Fruit fly (Drosophila melanogaster) whole organism, embryonic: ENCODE results near the gene CG31098.

Experiments used
- CG10274 ChIP-seq: fragments of 200-800 bp; sonication (Bioruptor generic); optimal IDR thresholded peaks from 3 replicates; lab custom pipeline; 2017; ENCODE audit warnings: missing biosample characterization, mild to moderate bottlenecking, missing genetic modification characterization
- CG10366 ChIP-seq: fragments of 200-800 bp; sonication (Bioruptor generic); IDR thresholded peaks from 2 replicates; pipeline ENCODE4 v1.3.6; 2022; ENCODE audit warnings: missing biosample characterization, missing genetic modification characterization
- CG10431 ChIP-seq: fragments of 200-800 bp; sonication (Bioruptor generic); optimal IDR thresholded peaks from 3 replicates; lab custom pipeline; 2018; ENCODE audit warnings: missing biosample characterization, mild to moderate bottlenecking, missing genetic modification characterization
- CG12391 ChIP-seq: fragments of 200-800 bp; sonication (Bioruptor generic); optimal IDR thresholded peaks from 3 replicates; lab custom pipeline; 2018; ENCODE audit warnings: missing biosample characterization, mild to moderate bottlenecking, missing genetic modification characterization, moderate library complexity
- CG12659 ChIP-seq: fragments of 200-800 bp; sonication (Bioruptor generic); optimal IDR thresholded peaks from 3 replicates; lab custom pipeline; 2017; ENCODE audit warnings: mild to moderate bottlenecking, missing biosample characterization, missing genetic modification reagents, missing genetic modification characterization
- CG13287 ChIP-seq: fragments of 200-800 bp; sonication (Bioruptor generic); IDR thresholded peaks from 2 replicates; pipeline ENCODE4 v1.3.6; 2022; ENCODE audit warnings: missing biosample characterization, missing genetic modification characterization; ENCODE audit not compliant: partially characterized antibody
- CG13624 ChIP-seq: fragments of 200-800 bp; sonication (Bioruptor generic); optimal IDR thresholded peaks from 2 replicates; lab custom pipeline; 2016; ENCODE audit warnings: missing biosample characterization, missing genetic modification characterization
- CG14050 ChIP-seq: fragments of 200-800 bp; sonication (Bioruptor generic); IDR thresholded peaks from 3 replicates; pipeline ENCODE4 v1.3.6; 2022; ENCODE audit warnings: missing biosample characterization, missing genetic modification characterization
- CG14860 ChIP-seq: fragments of 200-800 bp; sonication (Bioruptor generic); IDR thresholded peaks from 3 replicates; pipeline ENCODE4 v1.3.6; 2022; ENCODE audit warnings: missing biosample characterization, missing genetic modification characterization; ENCODE audit not compliant: partially characterized antibody
- CG17829 ChIP-seq: fragments of 200-800 bp; optimal IDR thresholded peaks from 2 replicates; lab custom pipeline; 2019; ENCODE audit warnings: missing biosample characterization, mild to moderate bottlenecking, missing genetic modification characterization, moderate library complexity
- CG17912 ChIP-seq: fragments of 200-800 bp; sonication (Bioruptor generic); optimal IDR thresholded peaks from 2 replicates; lab custom pipeline; 2018; ENCODE audit warnings: missing biosample characterization, mild to moderate bottlenecking, missing genetic modification characterization
- CG2120 ChIP-seq: fragments of 200-800 bp; sonication (Bioruptor generic); optimal IDR thresholded peaks from 3 replicates; lab custom pipeline; 2016; ENCODE audit warnings: missing biosample characterization, missing genetic modification characterization
- CG2889 ChIP-seq: fragments of 200-800 bp; sonication (Bioruptor generic); IDR thresholded peaks from 3 replicates; pipeline ENCODE4 v1.3.6; 2022; ENCODE audit warnings: missing biosample characterization, missing genetic modification characterization
- CG30020 ChIP-seq: fragments of 200-800 bp; optimal IDR thresholded peaks from 2 replicates; lab custom pipeline; 2019; ENCODE audit warnings: missing biosample characterization, mild to moderate bottlenecking, missing genetic modification characterization, moderate library complexity
- CG5245 ChIP-seq: fragments of 200-800 bp; sonication (Bioruptor generic); optimal IDR thresholded peaks from 3 replicates; lab custom pipeline; 2016; ENCODE audit warnings: missing biosample characterization, missing genetic modification characterization
- CG5953 ChIP-seq: fragments of 200-800 bp; sonication (Bioruptor generic); IDR thresholded peaks from 2 replicates; pipeline ENCODE4 v1.3.6; 2022; ENCODE audit warnings: missing biosample characterization, missing genetic modification characterization
- CG6813 ChIP-seq: fragments of 200-800 bp; sonication (Bioruptor generic); optimal IDR thresholded peaks from 2 replicates; lab custom pipeline; 2017; ENCODE audit warnings: missing biosample characterization, missing genetic modification characterization, mild to moderate bottlenecking, moderate library complexity, missing genetic modification reagents
- Camta ChIP-seq: fragments of 200-800 bp; sonication (Bioruptor generic); optimal IDR thresholded peaks from 2 replicates; lab custom pipeline; 2016; ENCODE audit warnings: missing biosample characterization, missing genetic modification characterization
- Dip3 ChIP-seq: fragments of 200-800 bp; sonication (Bioruptor generic); optimal IDR thresholded peaks from 3 replicates; lab custom pipeline; 2016; ENCODE audit warnings: missing biosample characterization, missing genetic modification characterization
- Drgx ChIP-seq: fragments of 200-800 bp; sonication (Bioruptor generic); IDR thresholded peaks from 2 replicates; pipeline ENCODE4 v1.3.6; 2022; ENCODE audit warnings: missing biosample characterization, missing genetic modification characterization
- Hr78 ChIP-seq, 2 experiments: fragments of 200-800 bp in 1 of 2; fragments of >200 bp in 1 of 2; sonication (Bioruptor generic) in 1 of 2; optimal IDR thresholded peaks; 2 replicates each; lab custom pipeline; 2017 to 2019; ENCODE audit warnings: missing biosample characterization in 2 of 2, missing genetic modification characterization in 2 of 2, mild to moderate bottlenecking in 1 of 2, moderate library complexity in 1 of 2
- Lim3 ChIP-seq: fragments of 200-800 bp; sonication (Bioruptor generic); IDR thresholded peaks from 2 replicates; pipeline ENCODE4 v1.3.6; 2022; ENCODE audit warnings: missing biosample characterization, missing genetic modification characterization
- Neu2 ChIP-seq: fragments of 200-800 bp; sonication (Bioruptor generic); optimal IDR thresholded peaks from 3 replicates; lab custom pipeline; 2016; ENCODE audit warnings: missing biosample characterization, missing genetic modification characterization, borderline replicate concordance
- Oli ChIP-seq: fragments of 200-800 bp; sonication (Bioruptor generic); optimal IDR thresholded peaks from 2 replicates; lab custom pipeline; 2018; ENCODE audit warnings: missing biosample characterization, mild to moderate bottlenecking, missing genetic modification characterization, moderate library complexity
- Sin3A ChIP-seq: fragments of >200 bp; optimal IDR thresholded peaks from 2 replicates; lab custom pipeline; 2018
- Sox100B ChIP-seq: fragments of 200-800 bp; sonication (Bioruptor generic); optimal IDR thresholded peaks from 3 replicates; lab custom pipeline; 2018; ENCODE audit warnings: missing biosample characterization, mild to moderate bottlenecking, missing genetic modification characterization
- btn ChIP-seq: fragments of 200-800 bp; sonication (Bioruptor generic); optimal IDR thresholded peaks from 2 replicates; lab custom pipeline; 2016; ENCODE audit warnings: missing biosample characterization, missing genetic modification characterization
- cato ChIP-seq: fragments of 200-800 bp; sonication (Bioruptor generic); optimal IDR thresholded peaks from 2 replicates; lab custom pipeline; 2016; ENCODE audit warnings: missing biosample characterization, missing genetic modification characterization, borderline replicate concordance
- cg ChIP-seq: fragments of 200-800 bp; sonication (Bioruptor generic); optimal IDR thresholded peaks from 3 replicates; lab custom pipeline; 2019; ENCODE audit warnings: missing biosample characterization, mild to moderate bottlenecking, missing genetic modification characterization, moderate library complexity
- chm ChIP-seq: fragments of 200-800 bp; sonication (Bioruptor generic); IDR thresholded peaks from 2 replicates; pipeline ENCODE4 v1.3.6; 2022; ENCODE audit warnings: missing biosample characterization, missing genetic modification characterization
- chn ChIP-seq: fragments of 200-800 bp; sonication (Bioruptor generic); optimal IDR thresholded peaks from 2 replicates; lab custom pipeline; 2016; ENCODE audit warnings: missing biosample characterization, missing genetic modification characterization
- corto ChIP-seq: fragments of 200-800 bp; sonication (Bioruptor generic); optimal IDR thresholded peaks from 2 replicates; lab custom pipeline; 2016; ENCODE audit warnings: missing biosample characterization, mild to moderate bottlenecking, missing genetic modification characterization, moderate library complexity
- danr ChIP-seq: fragments of 200-800 bp; sonication (Bioruptor generic); IDR thresholded peaks from 2 replicates; pipeline ENCODE4 v1.3.6; 2022; ENCODE audit warnings: missing biosample characterization, missing genetic modification characterization
- ems ChIP-seq: fragments of 200-800 bp; sonication (Bioruptor generic); optimal IDR thresholded peaks from 3 replicates; lab custom pipeline; 2016; ENCODE audit warnings: missing biosample characterization, missing genetic modification characterization
- en ChIP-seq: fragments of 200-800 bp; sonication (Bioruptor generic); optimal IDR thresholded peaks from 2 replicates; lab custom pipeline; 2016; ENCODE audit warnings: missing biosample characterization, missing genetic modification characterization
- hb ChIP-seq: fragments of 200-800 bp; sonication (Bioruptor generic); IDR thresholded peaks from 3 replicates; pipeline ENCODE4 v1.3.6; 2022; ENCODE audit warnings: missing biosample characterization, missing genetic modification characterization; ENCODE audit not compliant: partially characterized antibody
- nerfin-1 ChIP-seq: fragments of 200-800 bp; sonication (Bioruptor generic); optimal IDR thresholded peaks from 3 replicates; lab custom pipeline; 2019; ENCODE audit warnings: missing biosample characterization, mild to moderate bottlenecking, missing genetic modification characterization, moderate library complexity
- nerfin-2 ChIP-seq: fragments of 200-800 bp; sonication (Bioruptor generic); IDR thresholded peaks from 2 replicates; pipeline ENCODE4 v1.3.6; 2022; ENCODE audit warnings: missing biosample characterization, missing genetic modification characterization; ENCODE audit not compliant: partially characterized antibody
- org-1 ChIP-seq: fragments of 200-800 bp; sonication (Bioruptor generic); optimal IDR thresholded peaks from 2 replicates; lab custom pipeline; 2017; ENCODE audit warnings: missing biosample characterization, missing genetic modification characterization
- seq ChIP-seq: fragments of 200-800 bp; sonication (Bioruptor generic); IDR thresholded peaks from 2 replicates; pipeline ENCODE4 v1.3.6; 2022; ENCODE audit warnings: missing biosample characterization, missing genetic modification characterization
- shn ChIP-seq: fragments of 200-800 bp; sonication (Bioruptor generic); optimal IDR thresholded peaks from 3 replicates; lab custom pipeline; 2016; ENCODE audit warnings: missing biosample characterization, missing genetic modification characterization
- sim ChIP-seq: fragments of 200-800 bp; sonication (Bioruptor generic); IDR thresholded peaks from 2 replicates; pipeline ENCODE4 v1.3.6; 2022; ENCODE audit warnings: missing biosample characterization, missing genetic modification characterization
- slbo ChIP-seq: fragments of 200-800 bp; sonication (Bioruptor generic); IDR thresholded peaks from 2 replicates; pipeline ENCODE4 v1.3.6; 2022; ENCODE audit warnings: missing biosample characterization, missing genetic modification characterization
- sqz ChIP-seq: fragments of 200-800 bp; sonication (Bioruptor generic); optimal IDR thresholded peaks from 3 replicates; lab custom pipeline; 2018; ENCODE audit warnings: missing biosample characterization, mild to moderate bottlenecking, missing genetic modification characterization
- tll ChIP-seq, 2 experiments: fragments of 200-800 bp in 1 of 2; fragments of >200 bp in 1 of 2; sonication (Bioruptor generic) in 1 of 2; optimal IDR thresholded peaks; 2 replicates each; lab custom pipeline; 2017 to 2019; ENCODE audit warnings: missing biosample characterization in 2 of 2, missing genetic modification characterization in 2 of 2, mild to moderate bottlenecking in 1 of 2, moderate library complexity in 1 of 2
- zfh2 ChIP-seq: fragments of 200-800 bp; sonication (Bioruptor generic); optimal IDR thresholded peaks from 2 replicates; lab custom pipeline; 2016; ENCODE audit warnings: missing biosample characterization, missing genetic modification characterization

CG31098 gene

DNA sequence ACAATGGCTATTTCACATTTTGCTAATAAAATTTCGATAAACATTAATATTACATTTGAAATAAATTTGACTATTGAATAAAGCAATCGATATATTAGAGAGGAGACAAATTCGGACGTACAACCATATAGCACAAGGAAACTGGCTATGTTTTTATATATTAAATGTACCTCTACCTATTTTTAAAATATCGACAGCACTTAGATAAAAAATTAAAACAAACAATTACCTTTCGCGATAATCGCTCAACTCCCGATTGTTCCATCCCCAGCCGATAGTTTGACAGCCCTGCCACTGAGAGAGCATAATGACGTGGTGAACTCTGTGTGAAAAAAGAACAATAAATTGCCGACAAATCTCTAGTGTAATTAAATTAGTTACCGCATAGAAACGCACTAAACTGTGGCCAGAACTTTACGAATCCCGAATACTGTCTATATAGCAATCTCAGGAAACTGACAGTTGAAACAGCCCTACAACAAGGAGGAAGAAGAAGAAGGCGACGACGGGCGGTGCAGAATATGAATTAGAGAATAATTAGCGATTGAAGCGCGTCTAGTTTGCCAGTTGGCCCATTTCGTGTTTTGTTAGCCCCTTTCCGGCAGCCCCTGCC, 34.0 kb downstream of the CG31098 start, which contains the start of gene CG11857 (continued):
- TF ChIP-seq Sin3A (lab: Kevin White, UChicago): peak; percentile 47
- peak; percentile 99 for TF ChIP-seq CG2889 (GFP tag; lab: Robert Waterston, UW)
- peak; percentile 97 for TF ChIP-seq seq (GFP tag; lab: Robert Waterston, UW)
- peak; percentile 96 for TF ChIP-seq Drgx (GFP tag; lab: Robert Waterston, UW)
- TF ChIP-seq org-1 (GFP tag; lab: Kevin White, UChicago): peak; percentile 93
- TF ChIP-seq chn (GFP tag; lab: Kevin White, UChicago): peak; percentile 98
- TF ChIP-seq Lim3 (GFP tag; lab: Robert Waterston, UW): peak; percentile 95
- peak; percentile 97 for TF ChIP-seq Dip3 (GFP tag; lab: Kevin White, UChicago)
- TF ChIP-seq, all 482 proteins: peak for 461

DNA sequence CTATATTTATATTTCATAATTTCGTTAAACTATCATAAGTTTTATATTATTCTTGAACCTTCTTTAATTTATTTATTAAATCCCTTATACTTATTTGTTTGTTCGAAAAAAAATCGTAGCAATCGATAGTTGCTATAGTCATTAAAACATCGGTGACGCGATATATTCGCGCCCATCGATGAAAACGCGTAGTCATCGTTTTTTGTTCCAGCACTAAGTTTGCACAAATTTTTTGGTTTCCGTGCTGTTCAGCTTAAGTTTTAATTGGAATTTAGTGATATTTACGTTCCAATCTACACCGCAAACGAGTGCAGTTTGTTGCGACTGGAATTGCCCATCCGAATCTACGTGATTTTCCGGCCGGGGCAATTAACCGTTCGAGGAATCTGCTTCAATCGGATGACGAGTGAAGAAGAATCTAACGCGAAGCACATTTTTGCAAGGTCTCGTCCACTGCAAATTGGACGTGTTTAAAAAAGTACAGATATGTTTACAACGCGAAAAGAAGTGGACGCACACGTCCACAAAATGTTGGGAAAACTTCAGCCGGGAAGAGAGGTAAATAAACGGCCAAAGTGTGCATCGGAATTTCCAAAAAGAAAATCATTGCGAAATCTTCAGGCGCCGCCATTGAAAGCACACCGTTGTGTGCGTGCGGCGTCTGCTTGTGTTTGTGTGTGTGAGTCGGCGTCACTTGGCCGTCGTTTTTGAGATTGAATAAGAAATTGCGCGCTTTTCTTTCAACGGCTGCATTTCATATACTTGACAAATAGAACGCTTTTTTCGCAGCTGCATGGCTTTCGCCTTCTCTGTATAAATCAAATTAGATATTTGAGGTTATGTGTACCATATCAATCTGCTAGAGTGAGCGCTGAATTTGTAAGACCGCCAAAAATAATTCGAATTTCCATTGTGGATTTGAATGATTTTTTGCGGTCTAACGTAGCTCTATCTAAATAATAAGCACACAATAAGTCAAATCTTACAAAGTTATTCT, 43.3 kb downstream of the CG31098 start, which contains the start of gene Nup358:
Gene Nup358, plus strand, starts transcription at position 204 of the 997 bp plus-strand sequence.
- TF ChIP-seq CG5245 (no peak), Camta (no peak), tll (GFP tag; optimal IDR thresholded peaks at IDR 0.05; lab: Kevin White, UChicago) (no peak), CG17912 (GFP tag; lab: Kevin White, UChicago) (no peak), CG14050 (GFP tag; lab: Robert Waterston, UW) (no peak), btn (GFP tag; lab: Kevin White, UChicago) (no peak), zfh2 (no peak), shn (no peak), corto (GFP tag; lab: Kevin White, UChicago) (peak; percentile 16), CG2120 (GFP tag; lab: Kevin White, UChicago) (no peak), danr (GFP tag; lab: Robert Waterston, UW) (no peak), CG30020 (tag; lab: Kevin White, UChicago) (peak; percentile 35), CG10431 (GFP tag; lab: Kevin White, UChicago) (no peak), CG17829 (tag; lab: Kevin White, UChicago) (peak; percentile 35), nerfin-1 (tag; lab: Kevin White, UChicago) (peak; percentile 98), ems (GFP tag; lab: Kevin White, UChicago) (no peak), CG5953 (no peak), Sox100B (GFP tag; lab: Kevin White, UChicago) (no peak), Hr78 (GFP tag; optimal IDR thresholded peaks at IDR 0.05; lab: Kevin White, UChicago) (no peak), slbo (GFP tag; lab: Robert Waterston, UW) (no peak), CG12659 (GFP tag; lab: Kevin White, UChicago) (peak; percentile 46), CG6813 (GFP tag; lab: Kevin White, UChicago) (no peak), cg (GFP tag; lab: Kevin White, UChicago) (peak; percentile 85), en (GFP tag; lab: Kevin White, UChicago) (no peak), CG13287 (GFP tag; lab: Robert Waterston, UW) (peak; percentile 97), nerfin-2 (GFP tag; lab: Robert Waterston, UW) (peak; percentile 97), hb (GFP tag; lab: Robert Waterston, UW) (peak; percentile 99), CG12391 (peak; percentile 55), Oli (tag; lab: Kevin White, UChicago) (no peak), cato (no peak), CG10274 (no peak), Neu2 (GFP tag; lab: Kevin White, UChicago) (no peak), CG13624 (GFP tag; lab: Kevin White, UChicago) (no peak), sim (GFP tag; lab: Robert Waterston, UW) (no peak), sqz (GFP tag; lab: Kevin White, UChicago) (peak; percentile 80), chm (GFP tag; lab: Robert Waterston, UW) (no peak), CG14860 (GFP tag; lab: Robert Waterston, UW) (peak; percentile 98), CG10366 (no peak)
